Fruit fly (Drosophila melanogaster): ENCODE results near the gene Or65b.

Or65b gene

DNA sequence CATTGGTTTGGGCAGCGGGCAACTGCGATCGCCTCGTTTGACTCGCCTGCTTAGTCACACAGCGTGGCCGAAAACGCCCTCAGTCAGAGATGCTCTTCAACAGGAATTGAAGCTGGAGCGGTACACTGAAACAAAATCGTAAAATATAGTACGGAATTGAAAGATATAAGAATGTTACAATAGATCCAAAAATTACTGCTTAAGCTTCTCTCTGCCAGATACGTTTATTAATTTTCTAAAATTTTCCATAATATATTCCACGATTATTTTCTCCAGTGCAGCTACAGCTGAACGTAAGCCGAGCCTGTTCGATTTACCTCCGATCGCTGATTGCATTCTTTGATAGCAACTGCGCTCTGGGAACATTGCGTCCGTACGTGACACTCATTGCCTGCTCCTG is 33.8 kb downstream of the Or65b start:
- no peak for TF ChIP-seq Sin3A (optimal IDR thresholded peaks at IDR 0.05)
- no peak for TF ChIP-seq insv (optimal IDR thresholded peaks at IDR 0.05)
- TF ChIP-seq h (optimal IDR thresholded peaks at IDR 0.05): no peak
- no peak for TF ChIP-seq psq (optimal IDR thresholded peaks at IDR 0.05)
- TF ChIP-seq ttk (optimal IDR thresholded peaks at IDR 0.05): no peak

DNA sequence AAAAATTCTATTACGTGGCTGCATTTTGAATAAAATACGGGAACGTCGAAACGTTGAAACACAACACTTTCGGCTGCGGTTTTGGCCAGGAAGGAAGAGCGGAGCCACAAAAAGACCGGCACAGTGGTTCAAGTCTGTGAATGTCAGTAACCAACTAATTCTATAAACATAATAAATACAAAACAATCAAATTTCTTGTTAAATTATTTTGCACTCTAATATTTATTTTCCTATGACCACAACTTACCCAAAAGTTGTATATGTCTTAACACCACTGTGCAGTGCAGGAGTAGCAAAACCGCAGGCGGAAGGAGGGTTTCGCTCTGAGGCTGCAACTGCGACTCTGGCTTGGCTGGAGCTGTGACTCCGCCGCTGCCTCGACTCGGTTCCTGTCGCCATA is 38.2 kb downstream of the Or65b start:
- TF ChIP-seq ttk (optimal IDR thresholded peaks at IDR 0.05) (no peak), psq (optimal IDR thresholded peaks at IDR 0.05) (no peak), Myc (optimal IDR thresholded peaks at IDR 0.05) (no peak), insv (optimal IDR thresholded peaks at IDR 0.05) (no peak), h (optimal IDR thresholded peaks at IDR 0.05) (no peak)

DNA sequence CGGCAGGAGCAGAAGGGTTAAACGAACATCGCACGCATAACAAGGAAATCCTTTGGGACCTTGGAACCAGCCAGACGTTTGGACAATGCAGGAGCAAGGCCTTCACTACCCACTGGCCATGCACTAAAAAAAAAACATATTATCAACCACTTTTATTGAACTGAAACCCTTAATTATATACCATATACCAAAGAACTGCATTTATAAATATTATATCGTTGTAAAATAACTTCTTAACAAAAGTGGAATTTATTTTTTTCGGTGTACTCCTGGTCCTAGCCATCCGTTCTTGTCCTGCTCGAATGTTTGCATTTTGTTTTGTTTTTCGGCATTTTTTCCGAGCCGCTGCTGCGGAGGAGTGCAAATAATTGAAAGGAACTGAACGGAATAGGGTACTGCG is 38.8 kb downstream of the Or65b start:
- no peak for TF ChIP-seq Sin3A (optimal IDR thresholded peaks at IDR 0.05)
- TF ChIP-seq h (optimal IDR thresholded peaks at IDR 0.05): no peak
- TF ChIP-seq ttk (optimal IDR thresholded peaks at IDR 0.05): no peak
- TF ChIP-seq insv (optimal IDR thresholded peaks at IDR 0.05): no peak
- no peak for TF ChIP-seq psq (optimal IDR thresholded peaks at IDR 0.05)
- TF ChIP-seq Myc (optimal IDR thresholded peaks at IDR 0.05): no peak

DNA sequence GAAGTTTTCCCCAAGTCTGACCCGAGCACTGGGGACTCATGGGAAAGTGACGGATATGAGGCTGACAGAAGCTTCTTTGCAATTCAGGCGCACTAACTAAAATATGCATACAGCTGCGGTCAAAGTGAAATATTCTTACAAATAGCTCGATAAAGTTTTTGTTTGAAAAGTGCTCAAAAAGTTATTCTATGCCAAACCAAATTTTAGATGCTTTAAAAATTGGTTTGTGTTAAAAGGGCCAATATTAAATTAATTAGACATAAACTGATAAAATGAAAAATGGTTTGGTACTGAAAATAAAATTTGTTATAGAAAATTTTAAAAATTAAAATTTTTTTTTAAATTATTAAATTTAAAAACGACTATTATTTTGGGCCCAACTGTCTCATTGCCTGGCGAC is 41.2 kb downstream of the Or65b start:
- TF ChIP-seq h (optimal IDR thresholded peaks at IDR 0.05) (no peak), ttk (optimal IDR thresholded peaks at IDR 0.05) (no peak), Myc (optimal IDR thresholded peaks at IDR 0.05) (no peak), psq (optimal IDR thresholded peaks at IDR 0.05) (no peak), Sin3A (optimal IDR thresholded peaks at IDR 0.05) (no peak), insv (optimal IDR thresholded peaks at IDR 0.05) (no peak)

DNA sequence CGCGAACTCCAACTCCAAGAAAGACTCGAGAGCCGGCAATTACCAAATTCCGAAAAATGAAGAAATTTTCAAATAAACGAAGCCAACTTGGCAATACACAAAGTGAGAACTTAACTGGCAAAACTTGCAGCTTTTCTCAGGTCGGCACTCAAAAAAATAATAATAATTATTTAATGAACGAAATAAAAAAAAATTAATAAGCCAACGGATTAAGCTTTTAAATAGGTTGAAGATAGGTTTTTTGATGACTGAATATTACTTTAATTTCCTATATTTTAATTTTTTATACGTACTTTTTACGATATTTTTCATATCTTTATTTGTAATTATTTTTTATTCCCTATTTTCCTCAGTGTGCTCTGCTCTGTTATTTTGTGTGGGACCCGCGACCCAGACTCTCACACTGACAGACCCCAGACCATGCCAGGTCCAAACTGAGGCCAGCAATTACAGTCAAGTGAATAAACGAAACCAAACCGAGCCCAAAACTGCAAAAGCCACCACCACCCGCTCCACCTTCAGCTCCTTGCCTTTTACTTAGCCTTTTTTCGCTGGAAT is 44.3 kb downstream of the Or65b start:
- TF ChIP-seq insv (optimal IDR thresholded peaks at IDR 0.05) (no peak), psq (optimal IDR thresholded peaks at IDR 0.05) (no peak), Myc (optimal IDR thresholded peaks at IDR 0.05) (no peak), ttk (optimal IDR thresholded peaks at IDR 0.05) (no peak), h (optimal IDR thresholded peaks at IDR 0.05) (no peak), Sin3A (optimal IDR thresholded peaks at IDR 0.05) (no peak)

DNA sequence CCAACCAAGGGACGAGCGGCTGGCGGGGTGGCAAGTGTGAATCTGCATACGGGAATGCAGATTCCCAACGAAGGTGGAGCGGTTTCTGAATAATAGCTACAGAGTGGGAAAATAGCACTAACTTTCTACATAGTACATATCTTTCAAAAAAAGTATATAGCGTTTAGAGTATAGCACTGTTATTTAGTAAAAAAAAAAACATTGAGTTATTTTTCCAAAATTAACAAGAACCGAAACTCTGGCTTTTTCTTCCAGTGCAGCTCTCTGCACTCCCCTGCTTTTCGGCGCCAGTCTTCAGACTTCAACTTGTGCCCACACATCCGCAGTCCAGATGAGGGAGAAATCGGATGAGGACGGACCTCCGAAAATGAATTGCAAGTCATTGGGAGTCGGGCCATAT is 46.0 kb downstream of the Or65b start:
- TF ChIP-seq ttk (optimal IDR thresholded peaks at IDR 0.05) (no peak), insv (optimal IDR thresholded peaks at IDR 0.05) (no peak), Myc (optimal IDR thresholded peaks at IDR 0.05) (no peak), h (optimal IDR thresholded peaks at IDR 0.05) (no peak), psq (optimal IDR thresholded peaks at IDR 0.05) (no peak), Sin3A (optimal IDR thresholded peaks at IDR 0.05) (no peak)

All from Kc167 (cell line).